Worm (Caenorhabditis elegans) whole organism, mixed stage, embryonic: ENCODE results near the gene K10D2.5.

Experiments
- cnd-1 ChIP-seq: fragments of 200-800 bp; sonication (Bioruptor generic); optimal IDR thresholded peaks from 2 replicates; lab custom pipeline; 2018; ENCODE audit warnings: mild to moderate bottlenecking, missing genetic modification characterization, missing compliant biosample characterization
- elt-3 ChIP-seq: fragments of 150-350 bp; optimal IDR thresholded peaks from 2 replicates; lab custom pipeline; 2014; ENCODE audit warnings: missing biosample characterization, missing genetic modification characterization
- ham-2 ChIP-seq: fragments of 200-800 bp; sonication (Bioruptor generic); optimal IDR thresholded peaks from 2 replicates; lab custom pipeline; 2018; ENCODE audit warnings: mild to moderate bottlenecking, missing genetic modification characterization, missing compliant biosample characterization
- nhr-2 ChIP-seq: fragments of 150-350 bp; optimal IDR thresholded peaks from 2 replicates; lab custom pipeline; 2014; ENCODE audit warnings: missing biosample characterization, missing genetic modification characterization
- pha-4 ChIP-seq: fragments of 150-350 bp; optimal IDR thresholded peaks from 2 replicates; lab custom pipeline; 2018; ENCODE audit warnings: missing biosample characterization, missing genetic modification reagents, missing genetic modification characterization
- sptf-1 ChIP-seq: sonication (generic microtip); optimal IDR thresholded peaks from 2 replicates; lab custom pipeline; 2017; ENCODE audit warnings: mild to moderate bottlenecking, missing genetic modification characterization, moderate library complexity, missing compliant biosample characterization
- unc-62 ChIP-seq: fragments of 150-350 bp; optimal IDR thresholded peaks from 2 replicates; lab custom pipeline; 2014; ENCODE audit warnings: missing biosample characterization, missing genetic modification reagents, missing genetic modification characterization

DNA sequence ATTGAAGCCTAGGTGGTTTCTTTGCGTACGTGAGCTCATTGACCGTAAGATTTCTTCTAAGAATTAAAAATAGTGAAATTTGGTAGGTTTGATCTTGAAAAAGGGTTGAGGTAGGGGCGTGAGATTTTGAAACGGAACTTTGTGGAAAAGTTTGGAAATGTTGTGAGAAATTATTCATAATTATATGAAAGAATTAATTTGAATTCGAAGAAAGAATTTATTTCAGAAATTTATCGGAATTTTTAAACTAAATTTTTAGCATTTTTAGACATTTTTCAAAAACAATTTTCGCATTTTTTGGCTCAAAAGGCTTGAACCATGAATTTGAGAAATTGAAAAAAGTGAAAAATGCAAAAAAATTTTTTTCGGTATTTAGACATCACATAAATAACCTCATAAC lies 41.6 kb downstream of the K10D2.5 start:
- TF ChIP-seq sptf-1 (tag; lab: Kevin White, UChicago) = no peak
- no peak for TF ChIP-seq pha-4 (tag; lab: Kevin White, UChicago)
- no peak for TF ChIP-seq unc-62 (GFP tag; lab: Kevin White, UChicago)
- TF ChIP-seq nhr-2 (tag; lab: Kevin White, UChicago) = no peak
- no peak for TF ChIP-seq elt-3 (tag; lab: Kevin White, UChicago)
- TF ChIP-seq cnd-1 (tag; lab: Kevin White, UChicago) = no peak
- no peak for TF ChIP-seq ham-2
